Worm (Caenorhabditis elegans): ENCODE data around the gene fbxb-14.

ce11 chrII:625926-626325, 43.4 kb upstream of the fbxb-14 start:
- peak in 1 of 2 experiments; percentile 17 for TF ChIP-seq mdl-1 (tag; optimal IDR thresholded peaks at IDR 0.05)
- TF ChIP-seq nhr-77 (tag; optimal IDR thresholded peaks at IDR 0.05), result no peak
- TF ChIP-seq F49E8.2 (tag; optimal IDR thresholded peaks at IDR 0.05; ENCODE audit: borderline replicate concordance), result no peak
- TF ChIP-seq nhr-76 (tag; optimal IDR thresholded peaks at IDR 0.05), result no peak
- no peak for TF ChIP-seq zag-1 (tag; optimal IDR thresholded peaks at IDR 0.05)
- TF ChIP-seq hlh-30 (tag; optimal IDR thresholded peaks at IDR 0.05; ENCODE audit: insufficient read depth), result peak; percentile 65
- no peak for TF ChIP-seq pha-4 (GFP tag; IDR thresholded peaks at IDR 0.05)
- TF ChIP-seq pha-4 (tag; optimal IDR thresholded peaks at IDR 0.05), result peak; percentile 5
- TF ChIP-seq nhr-11 (tag; optimal IDR thresholded peaks at IDR 0.05), result no peak
- TF ChIP-seq unc-62 (GFP tag; optimal IDR thresholded peaks at IDR 0.05 in 1 of 2), result peak in 1 of 2 experiments; percentile 5
- TF ChIP-seq unc-62 (tag; optimal IDR thresholded peaks at IDR 0.05), result no peak
- TF ChIP-seq egl-27 (tag; optimal IDR thresholded peaks at IDR 0.05), result no peak
- no peak for TF ChIP-seq ama-1 (optimal IDR thresholded peaks at IDR 0.05)
- TF ChIP-seq aly-2 (tag; optimal IDR thresholded peaks at IDR 0.05), result no peak

Data from whole organism, L4 larva.